Worm (Caenorhabditis elegans) whole organism, L2 larva: Measurements from ENCODE around the gene lgc-42.
A peak's percentile ranks its signal among the peaks of the same experiment; 100 is the strongest.

Experiments
- F13H6.1 ChIP-seq: sonication (generic microtip); optimal IDR thresholded peaks from 2 replicates; lab custom pipeline; 2016; ENCODE audit warnings: missing genetic modification characterization, missing compliant biosample characterization
- R02D3.7 ChIP-seq: fragments of 150-350 bp; optimal IDR thresholded peaks from 2 replicates; lab custom pipeline; 2014; ENCODE audit warnings: missing biosample characterization, missing genetic modification characterization
- Y55F3AM.14 ChIP-seq: fragments of 200-800 bp; sonication (Bioruptor generic); optimal IDR thresholded peaks from 2 replicates; lab custom pipeline; 2018; ENCODE audit warnings: mild to moderate bottlenecking, missing genetic modification characterization, missing compliant biosample characterization
- aly-2 ChIP-seq: fragments of 150-350 bp; optimal IDR thresholded peaks from 2 replicates; lab custom pipeline; 2014; ENCODE audit warnings: missing biosample characterization, missing genetic modification characterization
- ceh-16 ChIP-seq: fragments of 150-350 bp; optimal IDR thresholded peaks from 2 replicates; lab custom pipeline; 2014; ENCODE audit warnings: missing biosample characterization, missing genetic modification characterization
- crh-2 ChIP-seq: sonication (generic microtip); optimal IDR thresholded peaks from 2 replicates; lab custom pipeline; 2017; ENCODE audit warnings: missing biosample characterization, missing genetic modification characterization
- egl-27 ChIP-seq: sonication (generic microtip); optimal IDR thresholded peaks from 3 replicates; lab custom pipeline; 2017; ENCODE audit warnings: missing biosample characterization, missing genetic modification reagents, missing genetic modification characterization
- elt-1 ChIP-seq: fragments of 150-350 bp; optimal IDR thresholded peaks from 2 replicates; lab custom pipeline; 2014; ENCODE audit warnings: missing biosample characterization, missing genetic modification characterization
- lin-11 ChIP-seq: fragments of 150-350 bp; sonication (generic microtip); optimal IDR thresholded peaks from 2 replicates; lab custom pipeline; 2014; ENCODE audit warnings: missing biosample characterization, missing genetic modification characterization, inconsistent platforms, mixed read lengths
- lin-13 ChIP-seq: fragments of 150-350 bp; optimal IDR thresholded peaks from 2 replicates; lab custom pipeline; 2014; ENCODE audit warnings: missing biosample characterization, missing genetic modification reagents, missing genetic modification characterization
- lsy-2 ChIP-seq, 2 experiments: fragments of 150-350 bp in 1 of 2; sonication (generic microtip) in 1 of 2; optimal IDR thresholded peaks; 2 replicates each; lab custom pipeline; 2014 to 2017; ENCODE audit warnings: missing biosample characterization in 2 of 2, missing genetic modification characterization in 2 of 2
- mab-5 ChIP-seq: fragments of 150-350 bp; optimal IDR thresholded peaks from 2 replicates; lab custom pipeline; 2014; ENCODE audit warnings: missing biosample characterization, missing genetic modification characterization
- mdl-1 ChIP-seq, 2 experiments: fragments of 150-350 bp in 1 of 2; sonication (generic microtip) in 1 of 2; optimal IDR thresholded peaks; 2 replicates each; lab custom pipeline; 2017; ENCODE audit warnings: missing biosample characterization in 2 of 2, missing genetic modification characterization in 2 of 2
- nhr-10 ChIP-seq: sonication (generic microtip); optimal IDR thresholded peaks from 2 replicates; lab custom pipeline; 2017; ENCODE audit warnings: missing biosample characterization, missing genetic modification characterization
- nhr-11 ChIP-seq: fragments of 150-350 bp; optimal IDR thresholded peaks from 2 replicates; lab custom pipeline; 2014; ENCODE audit warnings: missing biosample characterization, missing genetic modification characterization
- nhr-129 ChIP-seq: fragments of 150-350 bp; optimal IDR thresholded peaks from 2 replicates; lab custom pipeline; 2014; ENCODE audit warnings: missing biosample characterization, missing genetic modification characterization
- nhr-23 ChIP-seq: fragments of 150-350 bp; optimal IDR thresholded peaks from 2 replicates; lab custom pipeline; 2014; ENCODE audit warnings: missing biosample characterization, missing genetic modification reagents, missing genetic modification characterization
- nhr-237 ChIP-seq: fragments of 150-350 bp; optimal IDR thresholded peaks from 2 replicates; lab custom pipeline; 2014; ENCODE audit warnings: missing biosample characterization, missing genetic modification characterization
- peb-1 ChIP-seq: fragments of 150-350 bp; optimal IDR thresholded peaks from 2 replicates; lab custom pipeline; 2014; ENCODE audit warnings: missing biosample characterization, missing genetic modification characterization
- sem-4 ChIP-seq: fragments of 150-350 bp; optimal IDR thresholded peaks from 2 replicates; lab custom pipeline; 2014; ENCODE audit warnings: missing biosample characterization, missing genetic modification reagents, missing genetic modification characterization
- sma-3 ChIP-seq: sonication (generic microtip); optimal IDR thresholded peaks from 2 replicates; lab custom pipeline; 2016; ENCODE audit warnings: missing genetic modification reagents, missing genetic modification characterization, missing compliant biosample characterization
- sma-9 ChIP-seq, 2 experiments: fragments of 150-350 bp in 1 of 2; sonication (generic microtip) in 1 of 2; optimal IDR thresholded peaks; 2 replicates each; lab custom pipeline; 2014 to 2016; ENCODE audit warnings: missing genetic modification characterization in 2 of 2, mild to moderate bottlenecking in 1 of 2, missing biosample characterization in 1 of 2, missing compliant biosample characterization in 1 of 2, missing genetic modification reagents in 1 of 2, moderate library complexity in 1 of 2
- snpc-4 ChIP-seq: fragments of 150-350 bp; optimal IDR thresholded peaks from 2 replicates; lab custom pipeline; 2014; ENCODE audit warnings: missing biosample characterization, missing genetic modification characterization
- unc-55 ChIP-seq: fragments of 150-350 bp; sonication (generic microtip); optimal IDR thresholded peaks from 3 replicates; lab custom pipeline; 2014; ENCODE audit warnings: missing biosample characterization, missing genetic modification reagents, missing genetic modification characterization
- unc-62 ChIP-seq: fragments of 150-350 bp; optimal IDR thresholded peaks from 2 replicates; lab custom pipeline; 2014; ENCODE audit warnings: missing biosample characterization, missing genetic modification reagents, missing genetic modification characterization
- zag-1 ChIP-seq: fragments of 150-350 bp; optimal IDR thresholded peaks from 2 replicates; lab custom pipeline; 2014; ENCODE audit warnings: missing biosample characterization, missing genetic modification characterization
- ztf-1 ChIP-seq: fragments of 200-800 bp; sonication (Bioruptor generic); conservative IDR thresholded peaks from 2 replicates; pipeline ENCODE4 v1.3.6; 2022; ENCODE audit warnings: missing genetic modification characterization, missing compliant biosample characterization
- ztf-11 ChIP-seq: sonication (generic microtip); optimal IDR thresholded peaks from 2 replicates; lab custom pipeline; 2017; ENCODE audit warnings: missing biosample characterization, missing genetic modification characterization
- ztf-4 ChIP-seq: fragments of 150-350 bp; optimal IDR thresholded peaks from 2 replicates; lab custom pipeline; 2014; ENCODE audit warnings: missing biosample characterization, missing genetic modification characterization

The lgc-42 gene

ce11 chrIII:2027517-2027916, 29.8 kb downstream of the lgc-42 start:
- no peak for TF ChIP-seq snpc-4
- peak; percentile 12 for TF ChIP-seq F13H6.1
- peak in 1 of 2 experiments; percentile 15 for TF ChIP-seq lsy-2 (tag; optimal IDR thresholded peaks at IDR 0.05; lab: Kevin White, UChicago)

ce11 chrIII:2030776-2031565, 33.3 kb downstream of the lgc-42 start:
- TF ChIP-seq Y55F3AM.14 (GFP tag; lab: Kevin White, UChicago) = no peak
- TF ChIP-seq lin-13 (GFP tag; lab: Kevin White, UChicago) = no peak
- TF ChIP-seq nhr-237 (tag; lab: Kevin White, UChicago) = no peak
- TF ChIP-seq mab-5 (tag; lab: Kevin White, UChicago) = no peak
- no peak for TF ChIP-seq nhr-11 (tag; lab: Kevin White, UChicago)
- no peak for TF ChIP-seq ztf-11 (tag; lab: Kevin White, UChicago)
- no peak for TF ChIP-seq sma-9 (GFP tag; optimal IDR thresholded peaks at IDR 0.05; lab: Kevin White, UChicago)
- TF ChIP-seq sma-9 (tag; optimal IDR thresholded peaks at IDR 0.05; lab: Kevin White, UChicago) = no peak
- TF ChIP-seq sma-3 (GFP tag; lab: Kevin White, UChicago) = no peak
- TF ChIP-seq aly-2 (tag; lab: Kevin White, UChicago) = no peak
- TF ChIP-seq crh-2 (tag; lab: Kevin White, UChicago) = no peak
- TF ChIP-seq sem-4 = no peak
- TF ChIP-seq lsy-2 (tag; optimal IDR thresholded peaks at IDR 0.05; lab: Kevin White, UChicago) = no peak

- TF ChIP-seq sma-9 (GFP tag; optimal IDR thresholded peaks at IDR 0.05; lab: Kevin White, UChicago) = no peak
- TF ChIP-seq sma-9 (tag; optimal IDR thresholded peaks at IDR 0.05; lab: Kevin White, UChicago) = no peak
- no peak for TF ChIP-seq unc-55 (GFP tag; lab: Kevin White, UChicago)
- TF ChIP-seq elt-1 (tag; lab: Kevin White, UChicago) = no peak
- TF ChIP-seq nhr-10 = no peak
- no peak for TF ChIP-seq nhr-23
Measured at ce11 chrIII:2031746-2032145, 34.1 kb downstream of the lgc-42 start.

ce11 chrIII:2032327-2033093, 34.8 kb downstream of the lgc-42 start:
- TF ChIP-seq nhr-237 (tag; lab: Kevin White, UChicago) (no peak), F13H6.1 (peak; percentile 16), elt-1 (tag; lab: Kevin White, UChicago) (no peak), crh-2 (tag; lab: Kevin White, UChicago) (peak; percentile 17), ztf-1 (GFP tag; lab: Robert Waterston, UW) (0 out of 2 replicates have a peak, but pooled peaks have one; percentile 19), nhr-23 (no peak), lsy-2 (tag; optimal IDR thresholded peaks at IDR 0.05; lab: Kevin White, UChicago) (no peak), ztf-4 (tag; lab: Kevin White, UChicago) (no peak), nhr-129 (tag; lab: Kevin White, UChicago) (peak; percentile 44), unc-55 (GFP tag; lab: Kevin White, UChicago) (no peak), nhr-10 (no peak), unc-62 (GFP tag; lab: Kevin White, UChicago) (no peak), sma-3 (GFP tag; lab: Kevin White, UChicago) (no peak), lin-11 (no peak), lin-13 (GFP tag; lab: Kevin White, UChicago) (peak; percentile 18), peb-1 (tag; lab: Kevin White, UChicago) (no peak), mab-5 (tag; lab: Kevin White, UChicago) (no peak)

ce11 chrIII:2047907-2048306, 50.2 kb downstream of the lgc-42 start, which contains the start of gene dpy-1:
Gene dpy-1, minus strand, starts transcription at chrIII:2048007.
- TF ChIP-seq elt-1 (tag; lab: Kevin White, UChicago) (no peak), egl-27 (no peak), lin-11 (no peak), mdl-1 (tag; optimal IDR thresholded peaks at IDR 0.05; lab: Kevin White, UChicago) (no peak), nhr-237 (tag; lab: Kevin White, UChicago) (no peak), ceh-16 (no peak), zag-1 (tag; lab: Kevin White, UChicago) (no peak), ztf-11 (tag; lab: Kevin White, UChicago) (no peak), nhr-23 (no peak), R02D3.7 (tag; lab: Kevin White, UChicago) (no peak), ztf-1 (GFP tag; lab: Robert Waterston, UW) (no peak)
